Worm (Caenorhabditis elegans): Measurements from ENCODE around the gene C09G9.5.

C09G9.5 gene

ce11 chrIV:8901346-8901745 lies 15.0 kb downstream of the C09G9.5 start, which contains the start of gene C27B7.5 (continued):
- TF ChIP-seq cebp-1 (GFP tag; IDR thresholded peaks at IDR 0.05): no peak
- peak; percentile 31 for TF ChIP-seq cebp-1 (tag; optimal IDR thresholded peaks at IDR 0.05)
- TF ChIP-seq let-607 (tag; optimal IDR thresholded peaks at IDR 0.05): no peak
- TF ChIP-seq madf-8 (GFP tag; conservative IDR thresholded peaks at IDR 0.05): no peak
- no peak for TF ChIP-seq egl-18 (GFP tag; IDR thresholded peaks at IDR 0.05)
- TF ChIP-seq mes-4 (tag; optimal IDR thresholded peaks at IDR 0.05): no peak
- TF ChIP-seq hsf-1 (GFP tag; IDR thresholded peaks at IDR 0.05): no peak
- no peak for TF ChIP-seq egrh-3 (GFP tag; IDR thresholded peaks at IDR 0.05)
- no peak for TF ChIP-seq nfya-2 (GFP tag; IDR thresholded peaks at IDR 0.05)
- no peak for TF ChIP-seq dpff-1 (tag; optimal IDR thresholded peaks at IDR 0.05)
- TF ChIP-seq lin-26 (GFP tag; IDR thresholded peaks at IDR 0.05): no peak
- TF ChIP-seq him-1 (tag; optimal IDR thresholded peaks at IDR 0.05): peak; percentile 22
- 0 out of 2 replicates have a peak, but pooled peaks have one; percentile 17 for TF ChIP-seq D2030.7 (GFP tag; IDR thresholded peaks at IDR 0.05)
- TF ChIP-seq gei-17 (GFP tag; optimal IDR thresholded peaks at IDR 0.05): no peak
- TF ChIP-seq ceh-100 (GFP tag; IDR thresholded peaks at IDR 0.05): no peak
- TF ChIP-seq snpc-3.4 (tag; optimal IDR thresholded peaks at IDR 0.05): peak; percentile 9
- TF ChIP-seq cebp-2 (GFP tag; IDR thresholded peaks at IDR 0.05): no peak
- no peak for TF ChIP-seq dpl-1 (GFP tag; optimal IDR thresholded peaks at IDR 0.05)
- TF ChIP-seq lin-35 (GFP tag; optimal IDR thresholded peaks at IDR 0.05): no peak
- TF ChIP-seq madf-3 (GFP tag; IDR thresholded peaks at IDR 0.05): no peak
- no peak for TF ChIP-seq hmg-20 (GFP tag; IDR thresholded peaks at IDR 0.05)
- TF ChIP-seq Y67H2A.10 (GFP tag; conservative IDR thresholded peaks at IDR 0.05): no peak

DNA sequence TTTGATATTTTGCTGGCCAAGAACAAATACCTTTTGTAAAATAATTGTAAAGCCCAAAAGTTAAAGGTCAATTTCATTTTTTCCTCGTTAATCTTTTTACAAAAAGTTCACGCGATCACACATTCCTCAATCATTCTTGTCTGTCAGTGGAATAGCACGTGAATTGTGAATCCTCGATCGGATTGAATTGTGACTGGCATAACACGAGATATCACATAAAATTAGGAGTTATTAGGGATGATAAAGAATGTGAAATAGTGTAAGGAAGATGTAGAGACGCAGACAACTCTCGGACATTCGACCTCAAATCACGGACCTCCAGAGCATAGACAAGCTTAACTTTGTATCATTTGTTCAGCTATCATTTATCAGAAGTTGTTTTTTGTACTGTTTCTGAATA lies 19.8 kb downstream of the C09G9.5 start, which contains the start of gene C27B7.6:
TSS of gene C27B7.6 (minus strand) at position 182 of the 400 bp plus-strand sequence.
- TF ChIP-seq ztf-3 (GFP tag; optimal IDR thresholded peaks at IDR 0.05) (no peak), nhr-80 (tag; optimal IDR thresholded peaks at IDR 0.05) (no peak)

DNA sequence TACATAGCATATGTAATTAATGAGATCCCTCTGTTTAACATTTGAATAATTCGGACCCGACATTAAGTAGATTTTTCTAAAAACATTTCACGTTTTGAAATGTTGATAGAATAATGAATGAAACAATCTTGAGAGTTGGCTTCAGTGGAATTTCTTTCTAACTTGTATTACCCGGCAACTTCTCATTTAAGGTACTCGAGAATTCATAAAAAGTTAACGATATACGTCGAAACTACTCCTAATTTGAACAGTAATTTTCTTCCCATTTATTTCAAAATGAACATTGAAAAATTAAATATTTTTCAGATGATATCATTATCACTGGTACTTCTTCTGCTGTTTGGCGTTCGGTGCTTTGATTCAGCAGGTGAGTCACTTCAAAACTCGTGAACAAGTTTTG lies 20.4 kb downstream of the C09G9.5 start, which contains the start of gene C27B7.7:
TSS of gene C27B7.7 (plus strand) at position 301 of the 400 bp plus-strand sequence.
- TF ChIP-seq T26A5.8 (tag; optimal IDR thresholded peaks at IDR 0.05): no peak
- no peak for TF ChIP-seq ztf-18 (tag; optimal IDR thresholded peaks at IDR 0.05)
- no peak for TF ChIP-seq attf-5 (GFP tag; optimal IDR thresholded peaks at IDR 0.05)
- no peak for TF ChIP-seq cebp-1 (GFP tag; IDR thresholded peaks at IDR 0.05)
- no peak for TF ChIP-seq cebp-1 (tag; optimal IDR thresholded peaks at IDR 0.05)
- no peak for TF ChIP-seq C17E4.6 (GFP tag; IDR thresholded peaks at IDR 0.05)
- no peak for TF ChIP-seq ceh-40 (GFP tag; IDR thresholded peaks at IDR 0.05)
- TF ChIP-seq K11D2.4 (GFP tag; IDR thresholded peaks at IDR 0.05): no peak

ce11 chrIV:8914187-8914586 lies 27.9 kb downstream of the C09G9.5 start:
- TF ChIP-seq atf-7 (tag; optimal IDR thresholded peaks at IDR 0.05) (peak; percentile 88), Y95B8A.8 (GFP tag; IDR thresholded peaks at IDR 0.05) (no peak)

ce11 chrIV:8916010-8916409 lies 29.7 kb downstream of the C09G9.5 start, which contains the start of gene C27B7.9:
Gene C27B7.9 (minus strand): TSS chrIV:8916110.
- TF ChIP-seq nhr-80 (tag; optimal IDR thresholded peaks at IDR 0.05): no peak
- TF ChIP-seq F57A8.1 (GFP tag; optimal IDR thresholded peaks at IDR 0.05): no peak
- TF ChIP-seq ceh-58 (GFP tag; IDR thresholded peaks at IDR 0.05): 0 out of 2 replicates have a peak, but pooled peaks have one; percentile 31

Data from whole organism, young adult.